Fruit fly (Drosophila melanogaster) whole organism, embryonic: ENCODE data around the gene Ufd1.

Experiments used
- Ada2b ChIP-seq: fragments of 200-800 bp; sonication (Bioruptor generic); IDR thresholded peaks from 2 replicates; pipeline ENCODE4 v1.3.6; 2022; ENCODE audit warnings: missing biosample characterization, missing genetic modification characterization
- Antp ChIP-seq: fragments of 200-800 bp; sonication (Bioruptor generic); optimal IDR thresholded peaks from 3 replicates; lab custom pipeline; 2016; ENCODE audit warnings: missing biosample characterization, missing genetic modification characterization
- B-H1 ChIP-seq: fragments of 200-800 bp; sonication (Bioruptor generic); IDR thresholded peaks from 3 replicates; pipeline ENCODE4 v1.3.6; 2022; ENCODE audit warnings: missing biosample characterization, missing genetic modification characterization
- CG10267 ChIP-seq: fragments of 200-800 bp; sonication (Bioruptor generic); optimal IDR thresholded peaks from 2 replicates; lab custom pipeline; 2018; ENCODE audit warnings: missing biosample characterization, mild to moderate bottlenecking, missing genetic modification characterization, moderate library complexity
- CG10462 ChIP-seq: fragments of 200-800 bp; sonication (Bioruptor generic); optimal IDR thresholded peaks from 2 replicates; lab custom pipeline; 2016; ENCODE audit warnings: missing biosample characterization, missing genetic modification characterization
- CG10959 ChIP-seq: fragments of 200-800 bp; sonication (Bioruptor generic); IDR thresholded peaks from 2 replicates; pipeline ENCODE4 v1.3.6; 2022; ENCODE audit warnings: missing biosample characterization, missing genetic modification characterization
- CG12391 ChIP-seq: fragments of 200-800 bp; sonication (Bioruptor generic); optimal IDR thresholded peaks from 3 replicates; lab custom pipeline; 2018; ENCODE audit warnings: missing biosample characterization, mild to moderate bottlenecking, missing genetic modification characterization, moderate library complexity
- CG15696 ChIP-seq: fragments of 200-800 bp; sonication (Bioruptor generic); optimal IDR thresholded peaks from 2 replicates; lab custom pipeline; 2019; ENCODE audit warnings: missing biosample characterization, mild to moderate bottlenecking, missing genetic modification characterization, moderate library complexity
- CG31388 ChIP-seq: fragments of 200-800 bp; sonication (Bioruptor generic); optimal IDR thresholded peaks from 2 replicates; lab custom pipeline; 2016; ENCODE audit warnings: missing biosample characterization, missing genetic modification characterization
- CG3281 ChIP-seq: fragments of 200-800 bp; sonication (Bioruptor generic); optimal IDR thresholded peaks from 3 replicates; lab custom pipeline; 2017; ENCODE audit warnings: missing biosample characterization, mild to moderate bottlenecking, missing genetic modification characterization
- CG3407 ChIP-seq: fragments of 200-800 bp; sonication (Bioruptor generic); optimal IDR thresholded peaks from 2 replicates; lab custom pipeline; 2018; ENCODE audit warnings: missing biosample characterization, mild to moderate bottlenecking, missing genetic modification characterization
- CG4328 ChIP-seq: fragments of 200-800 bp; sonication (Bioruptor generic); optimal IDR thresholded peaks from 3 replicates; lab custom pipeline; 2017; ENCODE audit warnings: missing biosample characterization, missing genetic modification reagents, missing genetic modification characterization
- CG4854 ChIP-seq: fragments of 200-800 bp; sonication (Bioruptor generic); optimal IDR thresholded peaks from 2 replicates; lab custom pipeline; 2016; ENCODE audit warnings: missing biosample characterization, missing genetic modification characterization, inconsistent platforms
- CG6175 ChIP-seq: fragments of 200-800 bp; sonication (Bioruptor generic); IDR thresholded peaks from 3 replicates; pipeline ENCODE4 v1.3.6; 2022; ENCODE audit warnings: missing biosample characterization, missing genetic modification characterization
- CG7556 ChIP-seq: fragments of 200-800 bp; sonication (Bioruptor generic); optimal IDR thresholded peaks from 2 replicates; lab custom pipeline; 2017; ENCODE audit warnings: missing biosample characterization, mild to moderate bottlenecking, missing genetic modification characterization
- CG8290 ChIP-seq, 3 experiments: fragments of 200-800 bp; sonication (Bioruptor generic); optimal IDR thresholded peaks; 2 replicates each; lab custom pipeline; 2016 to 2019; ENCODE audit warnings: missing biosample characterization in 3 of 3, missing genetic modification characterization in 3 of 3, mild to moderate bottlenecking in 2 of 3, moderate library complexity in 1 of 3
- CG8478 ChIP-seq: fragments of >200 bp; optimal IDR thresholded peaks from 2 replicates; lab custom pipeline; 2018
- CG8924 ChIP-seq: fragments of 200-800 bp; optimal IDR thresholded peaks from 3 replicates; lab custom pipeline; 2019; ENCODE audit warnings: missing biosample characterization, mild to moderate bottlenecking, missing genetic modification characterization, moderate library complexity
- CrebB ChIP-seq: fragments of 200-800 bp; sonication (Bioruptor generic); optimal IDR thresholded peaks from 3 replicates; lab custom pipeline; 2018; ENCODE audit warnings: missing biosample characterization, mild to moderate bottlenecking, missing genetic modification characterization
- Dref ChIP-seq: fragments of 200-800 bp; sonication (Bioruptor generic); IDR thresholded peaks from 2 replicates; pipeline ENCODE4 v1.3.6; 2022; ENCODE audit warnings: missing biosample characterization, missing genetic modification characterization
- E2f2 ChIP-seq: fragments of 200-800 bp; sonication (Bioruptor generic); IDR thresholded peaks from 2 replicates; pipeline ENCODE4 v1.3.6; 2022; ENCODE audit warnings: missing biosample characterization, missing genetic modification characterization
- Fer1 ChIP-seq: fragments of 200-800 bp; sonication (Bioruptor generic); optimal IDR thresholded peaks from 2 replicates; lab custom pipeline; 2017; ENCODE audit warnings: missing biosample characterization, mild to moderate bottlenecking, missing genetic modification characterization
- HLH4C ChIP-seq: fragments of 200-800 bp; sonication (Bioruptor generic); IDR thresholded peaks from 3 replicates; pipeline ENCODE4 v1.3.6; 2022; ENCODE audit warnings: missing biosample characterization, missing genetic modification characterization; ENCODE audit not compliant: partially characterized antibody
- Hr51 ChIP-seq, 2 experiments: fragments of 200-800 bp; sonication (Bioruptor generic); optimal IDR thresholded peaks; 2 replicates in 1 of 2; 3 replicates in 1 of 2; lab custom pipeline; 2016 to 2018; ENCODE audit warnings: missing biosample characterization in 2 of 2, missing genetic modification characterization in 2 of 2, mild to moderate bottlenecking in 1 of 2, moderate library complexity in 1 of 2
- Meics ChIP-seq: fragments of 200-800 bp; sonication (Bioruptor generic); optimal IDR thresholded peaks from 2 replicates; lab custom pipeline; 2017; ENCODE audit warnings: missing biosample characterization, mild to moderate bottlenecking, missing genetic modification characterization
- NC2α ChIP-seq: fragments of 200-800 bp; sonication (Bioruptor generic); optimal IDR thresholded peaks from 2 replicates; lab custom pipeline; 2016; ENCODE audit warnings: missing biosample characterization, missing genetic modification characterization
- Sry-β ChIP-seq: fragments of 200-800 bp; sonication (Bioruptor generic); optimal IDR thresholded peaks from 2 replicates; lab custom pipeline; 2018; ENCODE audit warnings: missing biosample characterization, mild to moderate bottlenecking, missing genetic modification characterization, moderate library complexity
- Stat92E ChIP-seq, 3 experiments: fragments of >200 bp in 2 of 3; fragments of 200-800 bp in 1 of 3; sonication (Bioruptor generic) in 1 of 3; optimal IDR thresholded peaks; 2 replicates each; lab custom pipeline; 2017 to 2019; ENCODE audit warnings: missing biosample characterization in 3 of 3, missing genetic modification characterization in 3 of 3, mild to moderate bottlenecking in 1 of 3, moderate library complexity in 1 of 3
- Trl ChIP-seq, 3 experiments: fragments of >200 bp in 2 of 3; fragments of 200-800 bp in 1 of 3; sonication (Bioruptor generic) in 1 of 3; optimal IDR thresholded peaks; 2 replicates in 1 of 3; 3 replicates in 2 of 3; lab custom pipeline; 2016 to 2017; ENCODE audit warnings: missing biosample characterization in 1 of 3, missing genetic modification characterization in 1 of 3
- cad ChIP-seq: fragments of >200 bp; optimal IDR thresholded peaks from 2 replicates; lab custom pipeline; 2017; ENCODE audit warnings: missing biosample characterization, missing genetic modification characterization
- chinmo ChIP-seq: fragments of 200-800 bp; sonication (Bioruptor generic); IDR thresholded peaks from 4 replicates; pipeline ENCODE4 v1.3.6; 2022; ENCODE audit warnings: missing biosample characterization, missing genetic modification characterization; ENCODE audit not compliant: partially characterized antibody
- danr ChIP-seq: fragments of 200-800 bp; sonication (Bioruptor generic); IDR thresholded peaks from 2 replicates; pipeline ENCODE4 v1.3.6; 2022; ENCODE audit warnings: missing biosample characterization, missing genetic modification characterization
- esg ChIP-seq: fragments of 200-800 bp; sonication (Bioruptor generic); conservative IDR thresholded peaks from 2 replicates; pipeline ENCODE4 v1.3.6; 2022; ENCODE audit warnings: missing biosample characterization, missing genetic modification characterization
- fd102C ChIP-seq: fragments of 200-800 bp; sonication (Bioruptor generic); optimal IDR thresholded peaks from 2 replicates; lab custom pipeline; 2018; ENCODE audit warnings: missing biosample characterization, mild to moderate bottlenecking, missing genetic modification characterization, moderate library complexity
- grau ChIP-seq: fragments of 200-800 bp; optimal IDR thresholded peaks from 3 replicates; lab custom pipeline; 2019; ENCODE audit warnings: missing biosample characterization, mild to moderate bottlenecking, missing genetic modification characterization, moderate library complexity
- ham ChIP-seq: fragments of 200-800 bp; sonication (Bioruptor generic); IDR thresholded peaks from 2 replicates; pipeline ENCODE4 v1.3.6; 2022; ENCODE audit warnings: missing biosample characterization, missing genetic modification characterization
- kni ChIP-seq: fragments of 200-800 bp; sonication (Bioruptor generic); optimal IDR thresholded peaks from 3 replicates; lab custom pipeline; 2017; ENCODE audit warnings: mild to moderate bottlenecking, missing biosample characterization, missing genetic modification reagents, missing genetic modification characterization
- mirr ChIP-seq: fragments of 200-800 bp; sonication (Bioruptor generic); optimal IDR thresholded peaks from 3 replicates; lab custom pipeline; 2018; ENCODE audit warnings: missing biosample characterization, mild to moderate bottlenecking, missing genetic modification characterization
- mld ChIP-seq: fragments of 200-800 bp; sonication (Bioruptor generic); IDR thresholded peaks from 3 replicates; pipeline ENCODE4 v1.3.6; 2022; ENCODE audit warnings: missing biosample characterization, missing genetic modification characterization; ENCODE audit not compliant: partially characterized antibody
- org-1 ChIP-seq: fragments of 200-800 bp; sonication (Bioruptor generic); optimal IDR thresholded peaks from 2 replicates; lab custom pipeline; 2017; ENCODE audit warnings: missing biosample characterization, missing genetic modification characterization
- phol ChIP-seq: fragments of 200-800 bp; sonication (Bioruptor generic); optimal IDR thresholded peaks from 3 replicates; lab custom pipeline; 2018; ENCODE audit warnings: missing biosample characterization, mild to moderate bottlenecking, missing genetic modification characterization, moderate library complexity
- pnt ChIP-seq: fragments of 200-800 bp; sonication (Bioruptor generic); optimal IDR thresholded peaks from 3 replicates; lab custom pipeline; 2016; ENCODE audit warnings: missing biosample characterization, missing genetic modification characterization
- sens-2 ChIP-seq: fragments of 200-800 bp; sonication (Bioruptor generic); IDR thresholded peaks from 2 replicates; pipeline ENCODE4 v1.3.6; 2022; ENCODE audit warnings: missing biosample characterization, missing genetic modification characterization
- sob ChIP-seq: fragments of 200-800 bp; sonication (Bioruptor generic); IDR thresholded peaks from 2 replicates; pipeline ENCODE4 v1.3.6; 2022; ENCODE audit warnings: missing biosample characterization, missing genetic modification characterization
- tap ChIP-seq: fragments of 200-800 bp; optimal IDR thresholded peaks from 3 replicates; lab custom pipeline; 2019; ENCODE audit warnings: missing biosample characterization, mild to moderate bottlenecking, missing genetic modification characterization, moderate library complexity
- unc-4 ChIP-seq: fragments of 200-800 bp; sonication (Bioruptor generic); IDR thresholded peaks from 2 replicates; pipeline ENCODE4 v1.3.6; 2022; ENCODE audit warnings: missing biosample characterization, missing genetic modification characterization; ENCODE audit not compliant: partially characterized antibody
- vvl ChIP-seq: fragments of 200-800 bp; sonication (Bioruptor generic); IDR thresholded peaks from 2 replicates; pipeline ENCODE4 v1.3.6; 2022; ENCODE audit warnings: missing biosample characterization, missing genetic modification characterization
- yki ChIP-seq: fragments of >200 bp; optimal IDR thresholded peaks from 3 replicates; lab custom pipeline; 2018
- z ChIP-seq: fragments of 200-800 bp; sonication (Bioruptor generic); IDR thresholded peaks from 3 replicates; pipeline ENCODE4 v1.3.6; 2022; ENCODE audit warnings: missing biosample characterization, missing genetic modification characterization

The Ufd1 gene

dm6 chr3L:11107935-11108334 lies 15.1 kb downstream of the Ufd1 start, which contains the start of gene CG12522:
CG12522 (plus strand) TSS chr3L:11108235.
- TF ChIP-seq org-1 (GFP tag; lab: Kevin White, UChicago) (no peak), ham (GFP tag; lab: Robert Waterston, UW) (no peak), CG4854 (GFP tag; lab: Kevin White, UChicago) (no peak), mirr (GFP tag; lab: Kevin White, UChicago) (no peak), CG8290 (GFP tag; optimal IDR thresholded peaks at IDR 0.05; lab: Kevin White, UChicago) (no peak), CG8290 (tag; optimal IDR thresholded peaks at IDR 0.05; lab: Kevin White, UChicago) (no peak), Stat92E (GFP tag; optimal IDR thresholded peaks at IDR 0.05; lab: Kevin White, UChicago) (no peak), tap (tag; lab: Kevin White, UChicago) (no peak), cad (no peak), CG10462 (GFP tag; lab: Kevin White, UChicago) (no peak), CG6175 (GFP tag; lab: Robert Waterston, UW) (no peak), phol (tag; lab: Kevin White, UChicago) (no peak), Antp (GFP tag; lab: Kevin White, UChicago) (no peak), grau (no peak), sens-2 (GFP tag; lab: Robert Waterston, UW) (no peak)

dm6 chr3L:11107432-11107831 lies 15.6 kb downstream of the Ufd1 start, which contains the start of gene CG32073:
CG32073 (minus strand) TSS chr3L:11107582.
- TF ChIP-seq phol (tag; lab: Kevin White, UChicago) (no peak), CG7556 (GFP tag; lab: Kevin White, UChicago) (peak; percentile 17), esg (GFP tag; lab: Robert Waterston, UW) (no peak), CG31388 (GFP tag; lab: Kevin White, UChicago) (no peak), yki (lab: Kevin White, UChicago) (no peak), CG4854 (GFP tag; lab: Kevin White, UChicago) (peak; percentile 28), HLH4C (GFP tag; lab: Robert Waterston, UW) (no peak), kni (GFP tag; lab: Kevin White, UChicago) (no peak), Dref (GFP tag; lab: Robert Waterston, UW) (no peak), Trl (optimal IDR thresholded peaks at IDR 0.05; lab: Kevin White, UChicago) (no peak), Trl (GFP tag; optimal IDR thresholded peaks at IDR 0.05; lab: Kevin White, UChicago) (peak; percentile 36), NC2α (GFP tag; lab: Kevin White, UChicago) (no peak), CG3407 (peak; percentile 26), sob (GFP tag; lab: Robert Waterston, UW) (peak; percentile 40; the same call in 1 of the 2 replicates), CG8924 (peak; percentile 9), Ada2b (GFP tag; lab: Robert Waterston, UW) (no peak), CG10267 (peak; percentile 25), CG12391 (no peak), CG10959 (no peak), Hr51 (GFP tag; optimal IDR thresholded peaks at IDR 0.05; lab: Kevin White, UChicago) (no peak), chinmo (no peak), mld (GFP tag; lab: Robert Waterston, UW) (no peak), unc-4 (no peak), Meics (GFP tag; lab: Kevin White, UChicago) (peak; percentile 17), danr (GFP tag; lab: Robert Waterston, UW) (no peak), fd102C (no peak), vvl (GFP tag; lab: Robert Waterston, UW) (peak; percentile 36; the same call in 1 of the 2 replicates), CG8478 (no peak), E2f2 (GFP tag; lab: Robert Waterston, UW) (no peak), CrebB (tag; lab: Kevin White, UChicago) (no peak), z (no peak), CG3281 (GFP tag; lab: Kevin White, UChicago) (peak; percentile 2), pnt (GFP tag; lab: Kevin White, UChicago) (no peak), B-H1 (GFP tag; lab: Robert Waterston, UW) (no peak), Fer1 (peak; percentile 56), CG4328 (GFP tag; lab: Kevin White, UChicago) (no peak), CG15696 (tag; lab: Kevin White, UChicago) (peak; percentile 21), Sry-β (GFP tag; lab: Kevin White, UChicago) (peak; percentile 16)
